Fruit fly (Drosophila melanogaster) whole organism, embryonic: ENCODE measurements around the gene sip3.

ENCODE experiments used
- CG18599 ChIP-seq: fragments of 200-800 bp; sonication (Bioruptor generic); optimal IDR thresholded peaks from 3 replicates; lab custom pipeline; 2017; ENCODE audit warnings: missing biosample characterization, missing genetic modification characterization, mild to moderate bottlenecking, moderate library complexity, missing genetic modification reagents
- CG3995 ChIP-seq: fragments of 200-800 bp; sonication (Bioruptor generic); optimal IDR thresholded peaks from 3 replicates; lab custom pipeline; 2016; ENCODE audit warnings: missing biosample characterization, missing genetic modification characterization
- Trl ChIP-seq, 3 experiments: fragments of >200 bp in 2 of 3; fragments of 200-800 bp in 1 of 3; sonication (Bioruptor generic) in 1 of 3; optimal IDR thresholded peaks; 2 replicates in 1 of 3; 3 replicates in 2 of 3; lab custom pipeline; 2016 to 2017; ENCODE audit warnings: missing biosample characterization in 1 of 3, missing genetic modification characterization in 1 of 3
- ken ChIP-seq: fragments of 200-800 bp; sonication (Bioruptor generic); IDR thresholded peaks from 3 replicates; pipeline ENCODE4 v1.3.6; 2022; ENCODE audit warnings: missing biosample characterization, missing genetic modification characterization
- pan ChIP-seq, 4 experiments: fragments of >200 bp in 3 of 4; fragments of 200-800 bp in 1 of 4; sonication (Bioruptor generic) in 1 of 4; optimal IDR thresholded peaks in 3 of 4; IDR thresholded peaks in 1 of 4; 2 replicates each; pipeline versions ENCODE4 v1.3.6 to Lab custom; 2017 to 2022; ENCODE audit warnings: missing biosample characterization in 2 of 4, missing genetic modification characterization in 2 of 4, mixed read lengths in 1 of 4

dm6 chr3R:31727773-31728172 is 44.2 kb upstream of the sip3 start:
- TF ChIP-seq pan (optimal IDR thresholded peaks at IDR 0.05; lab: Kevin White, UChicago) (no peak), pan (GFP tag; optimal IDR thresholded peaks at IDR 0.05 in 1 of 2, IDR thresholded peaks at IDR 0.05 in 1 of 2) (no peak), ken (no peak), CG3995 (no peak), CG18599 (GFP tag; lab: Kevin White, UChicago) (no peak), Trl (optimal IDR thresholded peaks at IDR 0.05; lab: Kevin White, UChicago) (no peak), Trl (GFP tag; optimal IDR thresholded peaks at IDR 0.05; lab: Kevin White, UChicago) (no peak)
